Worm (Caenorhabditis elegans) whole organism, late embryonic: ENCODE data around the gene clk-2.

Experiments
- C38D4.7 ChIP-seq: fragments of 200-800 bp; sonication (Bioruptor generic); optimal IDR thresholded peaks from 2 replicates; lab custom pipeline; 2018; ENCODE audit warnings: mild to moderate bottlenecking, missing genetic modification characterization, moderate library complexity, missing compliant biosample characterization
- F13H6.1 ChIP-seq: sonication (generic microtip); optimal IDR thresholded peaks from 2 replicates; lab custom pipeline; 2016; ENCODE audit warnings: missing genetic modification characterization, missing compliant biosample characterization
- K09A11.1 ChIP-seq: sonication (generic microtip); optimal IDR thresholded peaks from 2 replicates; lab custom pipeline; 2017; ENCODE audit warnings: antibody characterized with exemption, mild to moderate bottlenecking, missing genetic modification characterization, missing compliant biosample characterization; ENCODE audit not compliant: insufficient read depth
- T23F11.4 ChIP-seq: fragments of 200-800 bp; sonication (Bioruptor generic); optimal IDR thresholded peaks from 2 replicates; lab custom pipeline; 2018; ENCODE audit warnings: mild to moderate bottlenecking, missing genetic modification characterization, missing compliant biosample characterization
- ahr-1 ChIP-seq: sonication (generic microtip); optimal IDR thresholded peaks from 2 replicates; lab custom pipeline; 2016; ENCODE audit warnings: missing genetic modification characterization, missing compliant biosample characterization
- ama-1 ChIP-seq: fragments of 150-350 bp; optimal IDR thresholded peaks from 2 replicates; lab custom pipeline; 2014
- ceh-18 ChIP-seq: sonication (generic microtip); optimal IDR thresholded peaks from 2 replicates; lab custom pipeline; 2016; ENCODE audit warnings: missing genetic modification characterization, missing compliant biosample characterization
- ceh-19 ChIP-seq: fragments of 200-800 bp; sonication (Bioruptor generic); optimal IDR thresholded peaks from 2 replicates; lab custom pipeline; 2018; ENCODE audit warnings: mild to moderate bottlenecking, missing genetic modification characterization, missing compliant biosample characterization
- ceh-22 ChIP-seq: sonication (generic microtip); optimal IDR thresholded peaks from 2 replicates; lab custom pipeline; 2017; ENCODE audit warnings: missing biosample characterization, missing genetic modification characterization
- ceh-24 ChIP-seq: sonication (generic microtip); optimal IDR thresholded peaks from 2 replicates; lab custom pipeline; 2016; ENCODE audit warnings: mild to moderate bottlenecking, missing genetic modification characterization, missing compliant biosample characterization
- ceh-30 ChIP-seq: fragments of 150-350 bp; optimal IDR thresholded peaks from 2 replicates; lab custom pipeline; 2014; ENCODE audit warnings: missing biosample characterization, missing genetic modification characterization
- ceh-45 ChIP-seq: fragments of 200-800 bp; sonication (Bioruptor generic); IDR thresholded peaks from 2 replicates; pipeline ENCODE4 v1.3.6; 2022; ENCODE audit warnings: missing genetic modification reagents, missing genetic modification characterization, missing compliant biosample characterization
- ceh-48 ChIP-seq: sonication (generic microtip); optimal IDR thresholded peaks from 2 replicates; lab custom pipeline; 2016; ENCODE audit warnings: missing genetic modification characterization, inconsistent platforms, missing compliant biosample characterization
- ceh-9 ChIP-seq: sonication (generic microtip); optimal IDR thresholded peaks from 2 replicates; lab custom pipeline; 2016; ENCODE audit warnings: mild to moderate bottlenecking, missing genetic modification characterization, inconsistent platforms, missing compliant biosample characterization
- dmd-4 ChIP-seq: sonication (generic microtip); optimal IDR thresholded peaks from 2 replicates; lab custom pipeline; 2016; ENCODE audit warnings: borderline replicate concordance, missing genetic modification characterization, missing compliant biosample characterization
- dve-1 ChIP-seq: sonication (generic microtip); optimal IDR thresholded peaks from 2 replicates; lab custom pipeline; 2017; ENCODE audit warnings: antibody characterized with exemption, mild to moderate bottlenecking, missing genetic modification characterization, missing compliant biosample characterization
- elt-2 ChIP-seq: sonication (generic microtip); optimal IDR thresholded peaks from 2 replicates; lab custom pipeline; 2016; ENCODE audit warnings: missing genetic modification reagents, missing genetic modification characterization, missing compliant biosample characterization
- ets-4 ChIP-seq: sonication (generic microtip); optimal IDR thresholded peaks from 2 replicates; lab custom pipeline; 2016; ENCODE audit warnings: missing genetic modification characterization, missing compliant biosample characterization
- eyg-1 ChIP-seq: sonication (generic microtip); optimal IDR thresholded peaks from 2 replicates; lab custom pipeline; 2016; ENCODE audit warnings: missing genotype, missing genetic modification characterization, missing compliant biosample characterization
- fkh-6 ChIP-seq: sonication (generic microtip); optimal IDR thresholded peaks from 2 replicates; lab custom pipeline; 2016; ENCODE audit warnings: missing genetic modification characterization, missing compliant biosample characterization
- hlh-15 ChIP-seq: sonication (generic microtip); optimal IDR thresholded peaks from 2 replicates; lab custom pipeline; 2016; ENCODE audit warnings: missing genetic modification characterization, missing compliant biosample characterization
- hlh-30 ChIP-seq: sonication (generic microtip); optimal IDR thresholded peaks from 2 replicates; lab custom pipeline; 2017; ENCODE audit warnings: antibody characterized with exemption, missing genetic modification characterization, missing compliant biosample characterization; ENCODE audit not compliant: insufficient read depth
- hlh-6 ChIP-seq: sonication (generic microtip); optimal IDR thresholded peaks from 2 replicates; lab custom pipeline; 2016; ENCODE audit warnings: missing genotype, missing genetic modification characterization, missing compliant biosample characterization
- hlh-8 ChIP-seq: sonication (generic microtip); optimal IDR thresholded peaks from 2 replicates; lab custom pipeline; 2016; ENCODE audit warnings: missing genotype, missing genetic modification characterization, missing compliant biosample characterization
- lim-6 ChIP-seq: sonication (generic microtip); optimal IDR thresholded peaks from 2 replicates; lab custom pipeline; 2016; ENCODE audit warnings: missing genetic modification characterization, missing compliant biosample characterization
- mec-3 ChIP-seq: sonication (generic microtip); optimal IDR thresholded peaks from 2 replicates; lab custom pipeline; 2016; ENCODE audit warnings: borderline replicate concordance, missing genetic modification characterization, missing compliant biosample characterization
- nfya-1 ChIP-seq: sonication (generic microtip); optimal IDR thresholded peaks from 2 replicates; lab custom pipeline; 2017; ENCODE audit warnings: missing genetic modification characterization, mild to moderate bottlenecking, missing compliant biosample characterization, antibody characterized with exemption, moderate library complexity
- nhr-11 ChIP-seq: fragments of 150-350 bp; optimal IDR thresholded peaks from 2 replicates; lab custom pipeline; 2014; ENCODE audit warnings: missing biosample characterization, missing genetic modification characterization
- pag-3 ChIP-seq: sonication (generic microtip); optimal IDR thresholded peaks from 2 replicates; lab custom pipeline; 2016; ENCODE audit warnings: missing compliant biosample characterization, missing genetic modification characterization, borderline replicate concordance
- pat-9 ChIP-seq: fragments of 200-800 bp; sonication (Bioruptor generic); optimal IDR thresholded peaks from 2 replicates; lab custom pipeline; 2018; ENCODE audit warnings: mild to moderate bottlenecking, missing genetic modification characterization, moderate library complexity, missing compliant biosample characterization
- pax-1 ChIP-seq: fragments of 150-350 bp; optimal IDR thresholded peaks from 2 replicates; lab custom pipeline; 2014; ENCODE audit warnings: missing biosample characterization, missing genetic modification characterization
- pha-2 ChIP-seq: sonication (generic microtip); optimal IDR thresholded peaks from 2 replicates; lab custom pipeline; 2017; ENCODE audit warnings: mild to moderate bottlenecking, missing genetic modification characterization, missing compliant biosample characterization
- pha-4 ChIP-seq: fragments of 150-350 bp; optimal IDR thresholded peaks from 2 replicates; lab custom pipeline; 2018; ENCODE audit warnings: missing biosample characterization, missing genetic modification reagents, missing genetic modification characterization
- ref-2 ChIP-seq: sonication (generic microtip); optimal IDR thresholded peaks from 2 replicates; lab custom pipeline; 2016; ENCODE audit warnings: missing genetic modification characterization, missing compliant biosample characterization
- rnt-1 ChIP-seq: sonication (generic microtip); optimal IDR thresholded peaks from 2 replicates; lab custom pipeline; 2016; ENCODE audit warnings: missing genetic modification characterization, missing compliant biosample characterization
- sox-2 ChIP-seq: fragments of 200-800 bp; sonication (Bioruptor generic); IDR thresholded peaks from 2 replicates; pipeline ENCODE4 v1.3.6; 2022; ENCODE audit warnings: missing genetic modification reagents, missing genetic modification characterization, missing compliant biosample characterization
- sox-4 ChIP-seq: sonication (generic microtip); optimal IDR thresholded peaks from 2 replicates; lab custom pipeline; 2017; ENCODE audit warnings: mild to moderate bottlenecking, missing genetic modification characterization, inconsistent platforms, missing compliant biosample characterization
- tbx-2 ChIP-seq: sonication (generic microtip); optimal IDR thresholded peaks from 2 replicates; lab custom pipeline; 2016; ENCODE audit warnings: missing genetic modification characterization, missing compliant biosample characterization
- ttx-3 ChIP-seq: sonication (generic microtip); optimal IDR thresholded peaks from 2 replicates; lab custom pipeline; 2016; ENCODE audit warnings: missing genetic modification reagents, missing genetic modification characterization, missing compliant biosample characterization
- unc-55 ChIP-seq: sonication (generic microtip); optimal IDR thresholded peaks from 2 replicates; lab custom pipeline; 2017; ENCODE audit warnings: missing biosample characterization, missing genetic modification reagents, missing genetic modification characterization

clk-2 gene

DNA sequence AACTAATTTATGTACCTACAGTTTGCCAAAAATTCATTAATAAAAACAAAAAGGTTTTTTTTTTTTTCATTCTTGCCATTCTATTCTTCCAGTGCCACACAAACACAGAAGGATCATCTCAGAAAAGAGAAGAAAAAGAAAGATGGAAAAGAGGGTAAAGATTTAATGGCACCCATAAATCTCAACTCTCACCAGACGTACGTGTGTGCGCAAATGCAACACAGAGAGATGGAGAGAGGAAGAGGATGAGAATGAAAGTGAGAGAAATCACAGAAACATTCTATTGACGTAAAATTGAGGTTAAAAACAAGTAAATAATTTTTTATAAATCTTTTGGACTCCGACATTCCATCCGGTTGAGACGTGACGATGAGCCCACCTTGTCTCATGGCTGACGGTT lies 25.9 kb upstream of the clk-2 start:
- no peak for TF ChIP-seq ceh-30 (tag; lab: Kevin White, UChicago)
- peak; percentile 80 for TF ChIP-seq unc-55 (GFP tag; lab: Kevin White, UChicago)
- no peak for TF ChIP-seq hlh-6
- TF ChIP-seq ceh-18: peak; percentile 6

DNA sequence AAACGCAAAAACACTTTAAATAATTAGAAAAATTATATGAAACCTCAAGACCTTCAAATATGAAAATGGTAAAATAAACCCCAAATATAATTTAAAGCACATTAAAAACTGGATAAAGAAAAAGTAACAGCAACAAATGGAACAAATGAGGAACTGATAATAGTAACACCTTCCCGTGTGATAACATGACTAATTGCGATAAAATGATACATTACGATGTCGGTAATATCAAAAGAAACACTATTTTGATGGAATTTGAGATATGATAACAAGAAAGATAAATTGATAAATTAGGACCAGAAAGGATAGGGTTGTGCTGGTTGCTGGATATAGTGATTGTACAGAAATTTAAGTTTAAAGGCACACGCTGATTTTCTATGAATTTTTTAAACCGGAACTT lies 23.7 kb upstream of the clk-2 start:
- TF ChIP-seq hlh-8 (tag; lab: Kevin White, UChicago) (no peak), pat-9 (no peak), ceh-48 (tag; lab: Kevin White, UChicago) (no peak), dmd-4 (tag; lab: Kevin White, UChicago) (no peak), elt-2 (tag; lab: Kevin White, UChicago) (peak; percentile 94)
- TF ChIP-seq, all 69 proteins: peak for 1

- TF ChIP-seq pag-3: no peak
- TF ChIP-seq lim-6 (tag; lab: Kevin White, UChicago): no peak
- TF ChIP-seq K09A11.1 (tag; lab: Kevin White, UChicago): no peak
- TF ChIP-seq tbx-2 (tag; lab: Kevin White, UChicago): no peak
- no peak for TF ChIP-seq eyg-1 (tag; lab: Kevin White, UChicago)
- TF ChIP-seq ets-4 (tag; lab: Kevin White, UChicago): no peak
- no peak for TF ChIP-seq ceh-45 (GFP tag; lab: Robert Waterston, UW)
- no peak for TF ChIP-seq ceh-24 (tag; lab: Kevin White, UChicago)
- no peak for TF ChIP-seq nfya-1 (tag; lab: Kevin White, UChicago)
- TF ChIP-seq ceh-19 (GFP tag; lab: Kevin White, UChicago): no peak
- TF ChIP-seq ceh-9 (tag; lab: Kevin White, UChicago): no peak
- TF ChIP-seq nhr-11 (tag; lab: Kevin White, UChicago): no peak
- no peak for TF ChIP-seq T23F11.4 (GFP tag; lab: Kevin White, UChicago)
- TF ChIP-seq ttx-3: no peak
- no peak for TF ChIP-seq ama-1
- TF ChIP-seq pax-1 (tag; lab: Kevin White, UChicago): no peak
Measured at ce11 chrIII:7536559-7536958, 18.2 kb upstream of the clk-2 start, which contains the start of gene lin-39. lin-39 (minus strand) TSS chrIII:7536632.

DNA sequence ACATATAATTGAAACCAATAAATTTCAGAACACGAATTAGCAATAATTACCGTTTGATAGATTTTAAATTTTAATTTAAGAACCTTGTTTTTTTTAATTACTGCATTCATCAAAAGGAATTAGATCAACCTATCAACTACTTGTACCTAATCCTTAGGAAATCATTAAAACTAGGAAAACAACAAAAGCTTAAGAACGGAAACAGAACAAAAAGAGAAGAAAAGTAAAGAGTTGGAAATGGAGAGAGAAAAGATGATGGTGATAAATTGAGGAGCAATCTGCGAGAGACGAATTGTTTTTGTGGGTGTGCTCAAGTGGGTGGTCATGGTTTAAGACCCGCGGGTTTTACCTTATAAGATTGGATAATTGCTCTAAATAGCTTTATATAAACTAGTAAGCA lies 17.0 kb upstream of the clk-2 start:
- TF ChIP-seq ama-1: no peak

ce11 chrIII:7534648-7535047 lies 16.3 kb upstream of the clk-2 start:
- TF ChIP-seq nfya-1 (tag; lab: Kevin White, UChicago): peak; percentile 95
- peak; percentile 44 for TF ChIP-seq ref-2
- TF ChIP-seq tbx-2 (tag; lab: Kevin White, UChicago): no peak
- peak; percentile 12 for TF ChIP-seq rnt-1 (tag; lab: Kevin White, UChicago)
- peak; percentile 94 for TF ChIP-seq unc-55 (GFP tag; lab: Kevin White, UChicago)

- TF ChIP-seq hlh-15 (tag; lab: Kevin White, UChicago) (no peak), C38D4.7 (GFP tag; lab: Kevin White, UChicago) (no peak), hlh-30 (no peak), mec-3 (tag; lab: Kevin White, UChicago) (no peak), sox-2 (GFP tag; lab: Robert Waterston, UW) (no peak), ahr-1 (tag; lab: Kevin White, UChicago) (no peak), unc-55 (GFP tag; lab: Kevin White, UChicago) (no peak), pax-1 (tag; lab: Kevin White, UChicago) (no peak), dve-1 (tag; lab: Kevin White, UChicago) (no peak), pha-4 (no peak), tbx-2 (tag; lab: Kevin White, UChicago) (no peak), pha-2 (tag; lab: Kevin White, UChicago) (no peak), ceh-22 (no peak), sox-4 (tag; lab: Kevin White, UChicago) (no peak), fkh-6 (no peak), ets-4 (tag; lab: Kevin White, UChicago) (no peak), F13H6.1 (tag; lab: Kevin White, UChicago) (no peak), dmd-4 (tag; lab: Kevin White, UChicago) (no peak), ceh-18 (no peak), nhr-11 (tag; lab: Kevin White, UChicago) (no peak)
Measured at ce11 chrIII:7533012-7533411, 14.7 kb upstream of the clk-2 start.
